Fruit fly (Drosophila melanogaster): ENCODE results near the gene OXA1L.

Gene OXA1L

DNA sequence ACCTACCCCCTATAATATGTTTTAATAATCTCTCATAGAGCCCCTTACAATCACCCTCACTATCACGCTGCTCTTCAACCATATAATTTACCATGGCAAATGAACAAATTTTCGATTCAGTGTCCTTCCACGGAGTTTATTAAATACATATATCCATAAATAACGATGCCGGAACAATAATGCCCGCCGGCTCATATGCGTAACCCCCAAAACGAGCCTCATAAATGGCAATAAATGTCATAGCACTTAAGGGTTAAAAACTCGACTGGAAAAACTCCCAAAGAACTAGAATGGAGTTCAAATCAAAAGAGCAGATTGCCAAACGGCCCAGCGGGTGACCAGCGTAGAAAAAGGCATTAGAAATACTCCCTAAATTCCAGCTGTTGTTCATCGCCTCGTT, 45.4 kb downstream of the OXA1L start:
- TF ChIP-seq CG17801 (GFP tag; optimal IDR thresholded peaks at IDR 0.05; ENCODE audit: partially characterized antibody) = no peak

DNA sequence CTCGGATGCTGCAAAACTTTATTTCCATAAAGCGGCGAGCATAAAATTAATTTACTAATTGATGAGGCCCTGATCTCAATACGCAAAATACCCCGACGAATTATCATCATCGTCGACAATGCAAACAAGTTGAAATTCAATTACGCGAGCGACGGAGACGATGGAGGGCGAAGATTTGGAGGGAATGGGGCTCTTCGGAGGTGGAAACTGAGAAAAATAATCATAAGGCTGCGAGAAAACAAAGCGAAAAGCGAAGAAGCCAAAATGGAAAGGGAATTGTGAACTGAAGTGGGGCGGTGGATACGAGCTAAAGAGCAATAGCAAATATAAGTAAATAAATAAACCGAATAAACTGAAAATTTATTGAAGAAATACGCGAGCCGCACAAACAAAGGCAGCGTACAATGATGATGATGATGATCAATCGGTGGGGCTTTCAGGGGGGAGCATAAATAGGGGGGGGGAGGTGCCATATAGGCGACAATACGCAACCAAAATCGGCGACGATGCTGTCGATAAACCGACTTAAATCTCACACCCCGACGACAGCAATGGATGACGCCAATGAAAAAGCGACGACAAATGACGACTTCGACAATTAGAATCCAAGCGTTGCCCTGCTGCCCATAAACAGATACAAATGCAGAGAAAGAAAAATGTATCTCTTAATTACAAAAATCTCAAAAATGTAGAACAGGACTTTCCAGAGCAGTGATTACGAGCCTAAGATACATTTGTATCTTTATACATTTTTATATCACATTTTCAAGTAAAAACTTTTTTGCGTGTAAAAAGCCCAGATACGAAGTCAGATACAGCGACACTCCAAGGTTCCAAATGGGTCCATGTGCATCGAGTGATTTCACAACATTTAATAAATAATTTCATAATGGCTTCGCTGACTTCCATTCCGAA, 48.1 kb downstream of the OXA1L start:
- TF ChIP-seq CG17801 (GFP tag; optimal IDR thresholded peaks at IDR 0.05; ENCODE audit: partially characterized antibody) = no peak

DNA sequence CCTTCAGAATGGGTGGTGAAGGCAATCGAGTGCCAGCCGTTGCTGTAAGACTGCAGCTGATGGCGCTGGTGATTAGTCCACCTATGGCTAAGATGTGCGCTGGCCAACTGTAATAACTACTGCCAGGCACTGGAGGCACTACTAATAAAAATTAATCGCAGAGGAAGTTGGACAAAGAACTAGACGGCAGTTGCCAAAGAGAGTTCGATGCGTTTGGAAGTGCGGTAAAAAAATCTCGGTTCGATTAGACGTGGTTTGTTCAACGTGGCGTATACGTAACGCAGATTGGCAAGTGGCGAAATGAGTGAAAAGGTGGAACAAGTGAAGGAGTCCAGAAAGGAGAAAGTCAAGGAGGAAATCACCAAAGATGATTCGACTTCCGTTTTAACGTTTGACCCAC, 51.0 kb downstream of the OXA1L start, which contains the start of gene tna:
Gene tna, plus strand, starts transcription at position 301 of the 400 bp plus-strand sequence.
- no peak for TF ChIP-seq CG17801 (GFP tag; optimal IDR thresholded peaks at IDR 0.05; ENCODE audit: partially characterized antibody)
